Worm (Caenorhabditis elegans): Measurements from ENCODE around the gene srh-20.

DNA sequence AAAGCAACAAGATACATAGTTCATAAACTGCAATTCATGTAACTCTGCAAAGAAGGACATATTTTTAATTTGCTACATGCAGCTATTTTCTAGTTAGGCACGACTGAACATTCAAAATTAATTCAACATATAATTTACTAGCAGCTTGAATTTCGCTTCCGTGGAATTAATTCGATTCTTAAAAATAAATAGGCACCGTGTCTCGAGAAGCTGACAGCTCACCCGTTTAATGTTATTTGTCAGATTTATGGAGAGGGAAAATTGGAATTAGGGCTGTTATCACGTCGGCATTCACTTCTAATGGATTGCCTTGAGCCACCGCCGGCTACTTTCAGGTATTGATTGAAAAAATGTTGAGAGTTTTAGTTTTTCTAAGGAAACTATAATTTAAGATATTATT is 1.7 kb downstream of the srh-20 start, which contains the start of gene srh-21:
- TF ChIP-seq aly-1 (tag; optimal IDR thresholded peaks at IDR 0.05) (no peak), ceh-36 (tag; optimal IDR thresholded peaks at IDR 0.05) (no peak), sea-1 (GFP tag; conservative IDR thresholded peaks at IDR 0.05) (no peak), ceh-13 (GFP tag; optimal IDR thresholded peaks at IDR 0.05) (no peak), pes-1 (GFP tag; IDR thresholded peaks at IDR 0.05) (no peak), tbx-37 (GFP tag; conservative IDR thresholded peaks at IDR 0.05) (no peak), hnd-1 (tag; optimal IDR thresholded peaks at IDR 0.05) (no peak), ama-1 (optimal IDR thresholded peaks at IDR 0.05) (no peak), hmbx-1 (tag; optimal IDR thresholded peaks at IDR 0.05) (no peak), hmg-4 (GFP tag; optimal IDR thresholded peaks at IDR 0.05) (no peak), scrt-1 (GFP tag; IDR thresholded peaks at IDR 0.05) (no peak)

Measured in whole organism, early embryonic.